Fruit fly (Drosophila melanogaster) whole organism, embryonic: Measurements from ENCODE around the gene CG12115.

Source experiments
- Ada2b ChIP-seq: fragments of 200-800 bp; sonication (Bioruptor generic); IDR thresholded peaks from 2 replicates; pipeline ENCODE4 v1.3.6; 2022; ENCODE audit warnings: missing biosample characterization, missing genetic modification characterization
- BEAF-32 ChIP-seq: fragments of 200-800 bp; sonication (Bioruptor generic); optimal IDR thresholded peaks from 3 replicates; lab custom pipeline; 2017; ENCODE audit warnings: missing biosample characterization, missing genetic modification characterization, mild to moderate bottlenecking, moderate library complexity, missing genetic modification reagents
- CG10462 ChIP-seq: fragments of 200-800 bp; sonication (Bioruptor generic); optimal IDR thresholded peaks from 2 replicates; lab custom pipeline; 2016; ENCODE audit warnings: missing biosample characterization, missing genetic modification characterization
- CG10543 ChIP-seq: fragments of 200-800 bp; sonication (Bioruptor generic); optimal IDR thresholded peaks from 3 replicates; lab custom pipeline; 2017; ENCODE audit warnings: missing biosample characterization, mild to moderate bottlenecking, missing genetic modification characterization, moderate library complexity
- CG10565 ChIP-seq: fragments of 200-800 bp; sonication (Bioruptor generic); optimal IDR thresholded peaks from 3 replicates; lab custom pipeline; 2016; ENCODE audit warnings: missing biosample characterization, mild to moderate bottlenecking, missing genetic modification characterization
- CG10654 ChIP-seq: fragments of 200-800 bp; sonication (Bioruptor generic); optimal IDR thresholded peaks from 2 replicates; lab custom pipeline; 2016; ENCODE audit warnings: missing biosample characterization, missing genetic modification characterization
- CG11093 ChIP-seq: fragments of 200-800 bp; sonication (Bioruptor generic); IDR thresholded peaks from 3 replicates; pipeline ENCODE4 v1.3.6; 2022; ENCODE audit warnings: missing biosample characterization, missing genetic modification characterization
- CG12659 ChIP-seq: fragments of 200-800 bp; sonication (Bioruptor generic); optimal IDR thresholded peaks from 3 replicates; lab custom pipeline; 2017; ENCODE audit warnings: mild to moderate bottlenecking, missing biosample characterization, missing genetic modification reagents, missing genetic modification characterization
- CG16779 ChIP-seq: fragments of 200-800 bp; sonication (Bioruptor generic); IDR thresholded peaks from 2 replicates; pipeline ENCODE4 v1.3.6; 2022; ENCODE audit warnings: missing biosample characterization, missing genetic modification characterization
- CG16813 ChIP-seq: fragments of 200-800 bp; sonication (Bioruptor generic); IDR thresholded peaks from 3 replicates; pipeline ENCODE4 v1.3.6; 2022; ENCODE audit warnings: missing biosample characterization, missing genetic modification characterization; ENCODE audit not compliant: partially characterized antibody
- CG1832 ChIP-seq: fragments of 200-800 bp; sonication (Bioruptor generic); optimal IDR thresholded peaks from 2 replicates; lab custom pipeline; 2017; ENCODE audit warnings: missing biosample characterization, mild to moderate bottlenecking, missing genetic modification characterization, inconsistent platforms
- CG18764 ChIP-seq: fragments of 200-800 bp; sonication (Bioruptor generic); optimal IDR thresholded peaks from 3 replicates; lab custom pipeline; 2016; ENCODE audit warnings: missing biosample characterization, missing genetic modification characterization
- CG2712 ChIP-seq: fragments of 200-800 bp; optimal IDR thresholded peaks from 3 replicates; lab custom pipeline; 2019; ENCODE audit warnings: missing biosample characterization, mild to moderate bottlenecking, missing genetic modification characterization, moderate library complexity
- CG31365 ChIP-seq: fragments of 200-800 bp; sonication (Bioruptor generic); optimal IDR thresholded peaks from 2 replicates; lab custom pipeline; 2018; ENCODE audit warnings: missing biosample characterization, mild to moderate bottlenecking, missing genetic modification characterization
- CG32767 ChIP-seq: fragments of 200-800 bp; sonication (Bioruptor generic); IDR thresholded peaks from 2 replicates; pipeline ENCODE4 v1.3.6; 2022; ENCODE audit warnings: missing biosample characterization, missing genetic modification characterization
- CG34422 ChIP-seq: fragments of 200-800 bp; sonication (Bioruptor generic); IDR thresholded peaks from 3 replicates; pipeline ENCODE4 v1.3.6; 2022; ENCODE audit warnings: missing biosample characterization, missing genetic modification characterization
- CG42726 ChIP-seq: fragments of 200-800 bp; sonication (Bioruptor generic); IDR thresholded peaks from 2 replicates; pipeline ENCODE4 v1.3.6; 2022; ENCODE audit warnings: missing biosample characterization, missing genetic modification characterization; ENCODE audit not compliant: partially characterized antibody
- CG4404 ChIP-seq: fragments of 200-800 bp; sonication (Bioruptor generic); IDR thresholded peaks from 2 replicates; pipeline ENCODE4 v1.3.6; 2022; ENCODE audit warnings: missing biosample characterization, missing genetic modification characterization
- CG4820 ChIP-seq: fragments of 200-800 bp; sonication (Bioruptor generic); optimal IDR thresholded peaks from 3 replicates; lab custom pipeline; 2016; ENCODE audit warnings: missing biosample characterization, missing genetic modification characterization
- CG6654 ChIP-seq: fragments of 200-800 bp; sonication (Bioruptor generic); optimal IDR thresholded peaks from 2 replicates; lab custom pipeline; 2017; ENCODE audit warnings: missing biosample characterization, mild to moderate bottlenecking, missing genetic modification characterization
- CG7271 ChIP-seq: fragments of 200-800 bp; sonication (Bioruptor generic); optimal IDR thresholded peaks from 2 replicates; lab custom pipeline; 2018; ENCODE audit warnings: missing biosample characterization, mild to moderate bottlenecking, missing genetic modification characterization, moderate library complexity
- CG9817 ChIP-seq: fragments of 200-800 bp; sonication (Bioruptor generic); optimal IDR thresholded peaks from 2 replicates; lab custom pipeline; 2018; ENCODE audit warnings: missing biosample characterization, mild to moderate bottlenecking, missing genetic modification characterization, moderate library complexity
- CG9876 ChIP-seq: fragments of 200-800 bp; sonication (Bioruptor generic); optimal IDR thresholded peaks from 2 replicates; lab custom pipeline; 2016; ENCODE audit warnings: missing biosample characterization, missing genetic modification characterization
- Camta ChIP-seq: fragments of 200-800 bp; sonication (Bioruptor generic); optimal IDR thresholded peaks from 2 replicates; lab custom pipeline; 2016; ENCODE audit warnings: missing biosample characterization, missing genetic modification characterization
- D19A ChIP-seq: fragments of 200-800 bp; optimal IDR thresholded peaks from 3 replicates; lab custom pipeline; 2019; ENCODE audit warnings: missing biosample characterization, mild to moderate bottlenecking, missing genetic modification characterization, moderate library complexity
- Dfd ChIP-seq, 2 experiments: fragments of >200 bp; optimal IDR thresholded peaks; 2 replicates each; lab custom pipeline; 2017; ENCODE audit warnings: missing biosample characterization in 2 of 2, missing genetic modification characterization in 2 of 2
- H2.0 ChIP-seq: fragments of 200-800 bp; sonication (Bioruptor generic); IDR thresholded peaks from 2 replicates; pipeline ENCODE4 v1.3.6; 2022; ENCODE audit warnings: missing biosample characterization, missing genetic modification characterization
- Hey ChIP-seq: fragments of 200-800 bp; sonication (Bioruptor generic); optimal IDR thresholded peaks from 3 replicates; lab custom pipeline; 2018; ENCODE audit warnings: missing biosample characterization, mild to moderate bottlenecking, missing genetic modification characterization
- Hr39 ChIP-seq: fragments of >200 bp; optimal IDR thresholded peaks from 2 replicates; lab custom pipeline; 2017
- Mrtf ChIP-seq: fragments of 200-800 bp; sonication (Bioruptor generic); IDR thresholded peaks from 3 replicates; pipeline ENCODE4 v1.3.6; 2022; ENCODE audit warnings: missing biosample characterization, missing genetic modification characterization
- Pdp1 ChIP-seq, 2 experiments: fragments of 200-800 bp; sonication (Bioruptor generic); optimal IDR thresholded peaks; 3 replicates each; lab custom pipeline; 2016; ENCODE audit warnings: missing biosample characterization in 2 of 2, missing genetic modification characterization in 2 of 2, mild to moderate bottlenecking in 1 of 2, moderate library complexity in 1 of 2
- Ssrp ChIP-seq: fragments of 200-800 bp; sonication (Bioruptor generic); optimal IDR thresholded peaks from 2 replicates; lab custom pipeline; 2018; ENCODE audit warnings: missing biosample characterization, mild to moderate bottlenecking, missing genetic modification characterization, moderate library complexity
- Xrp1 ChIP-seq: fragments of 200-800 bp; sonication (Bioruptor generic); IDR thresholded peaks from 2 replicates; pipeline ENCODE4 v1.3.6; 2022; ENCODE audit warnings: missing biosample characterization, missing genetic modification characterization
- ap ChIP-seq: fragments of 200-800 bp; sonication (Bioruptor generic); IDR thresholded peaks from 2 replicates; pipeline ENCODE4 v1.3.6; 2022; ENCODE audit warnings: missing biosample characterization, missing genetic modification characterization
- cwo ChIP-seq: fragments of 200-800 bp; sonication (Bioruptor generic); optimal IDR thresholded peaks from 3 replicates; lab custom pipeline; 2017; ENCODE audit warnings: missing biosample characterization, missing genetic modification characterization, mild to moderate bottlenecking, moderate library complexity, missing genetic modification reagents
- dan ChIP-seq: fragments of 200-800 bp; sonication (Bioruptor generic); IDR thresholded peaks from 2 replicates; pipeline ENCODE4 v1.3.6; 2022; ENCODE audit warnings: missing biosample characterization, missing genetic modification characterization
- fd102C ChIP-seq: fragments of 200-800 bp; sonication (Bioruptor generic); optimal IDR thresholded peaks from 2 replicates; lab custom pipeline; 2018; ENCODE audit warnings: missing biosample characterization, mild to moderate bottlenecking, missing genetic modification characterization, moderate library complexity
- ind ChIP-seq: fragments of 200-800 bp; sonication (Bioruptor generic); optimal IDR thresholded peaks from 3 replicates; lab custom pipeline; 2016; ENCODE audit warnings: missing biosample characterization, missing genetic modification characterization
- kah ChIP-seq: fragments of 200-800 bp; sonication (Bioruptor generic); optimal IDR thresholded peaks from 2 replicates; lab custom pipeline; 2018; ENCODE audit warnings: missing biosample characterization, mild to moderate bottlenecking, missing genetic modification characterization
- maf-S ChIP-seq: fragments of 200-800 bp; sonication (Bioruptor generic); optimal IDR thresholded peaks from 2 replicates; lab custom pipeline; 2016; ENCODE audit warnings: missing biosample characterization, missing genetic modification characterization
- nmo ChIP-seq: fragments of 200-800 bp; sonication (Bioruptor generic); optimal IDR thresholded peaks from 2 replicates; lab custom pipeline; 2018; ENCODE audit warnings: missing biosample characterization, mild to moderate bottlenecking, missing genetic modification characterization, moderate library complexity
- org-1 ChIP-seq: fragments of 200-800 bp; sonication (Bioruptor generic); optimal IDR thresholded peaks from 2 replicates; lab custom pipeline; 2017; ENCODE audit warnings: missing biosample characterization, missing genetic modification characterization
- rib ChIP-seq: fragments of 200-800 bp; sonication (Bioruptor generic); IDR thresholded peaks from 2 replicates; pipeline ENCODE4 v1.3.6; 2022; ENCODE audit warnings: missing biosample characterization, missing genetic modification characterization
- sc ChIP-seq, 3 experiments: fragments of >200 bp in 2 of 3; fragments of 200-800 bp in 1 of 3; sonication (Bioruptor generic) in 1 of 3; optimal IDR thresholded peaks; 2 replicates in 2 of 3; 3 replicates in 1 of 3; lab custom pipeline; 2017; ENCODE audit warnings: mild to moderate bottlenecking in 1 of 3, missing biosample characterization in 1 of 3, missing genetic modification characterization in 1 of 3, missing genetic modification reagents in 1 of 3
- scrt ChIP-seq: fragments of 200-800 bp; sonication (Bioruptor generic); optimal IDR thresholded peaks from 2 replicates; lab custom pipeline; 2018; ENCODE audit warnings: missing biosample characterization, mild to moderate bottlenecking, missing genetic modification characterization, moderate library complexity
- sens-2 ChIP-seq: fragments of 200-800 bp; sonication (Bioruptor generic); IDR thresholded peaks from 2 replicates; pipeline ENCODE4 v1.3.6; 2022; ENCODE audit warnings: missing biosample characterization, missing genetic modification characterization
- shn ChIP-seq: fragments of 200-800 bp; sonication (Bioruptor generic); optimal IDR thresholded peaks from 3 replicates; lab custom pipeline; 2016; ENCODE audit warnings: missing biosample characterization, missing genetic modification characterization
- sima ChIP-seq: fragments of 200-800 bp; sonication (Bioruptor generic); optimal IDR thresholded peaks from 2 replicates; lab custom pipeline; 2016; ENCODE audit warnings: missing biosample characterization, missing genetic modification characterization
- tio ChIP-seq: fragments of 200-800 bp; sonication (Bioruptor generic); optimal IDR thresholded peaks from 2 replicates; lab custom pipeline; 2017; ENCODE audit warnings: missing biosample characterization, missing genetic modification characterization, inconsistent platforms
- toy ChIP-seq: fragments of 200-800 bp; sonication (Bioruptor generic); IDR thresholded peaks from 2 replicates; pipeline ENCODE4 v1.3.6; 2022; ENCODE audit warnings: missing biosample characterization, missing genetic modification characterization
- unpg ChIP-seq: fragments of 200-800 bp; sonication (Bioruptor generic); optimal IDR thresholded peaks from 3 replicates; lab custom pipeline; 2018; ENCODE audit warnings: missing biosample characterization, mild to moderate bottlenecking, missing genetic modification characterization, moderate library complexity
- z ChIP-seq: fragments of 200-800 bp; sonication (Bioruptor generic); IDR thresholded peaks from 3 replicates; pipeline ENCODE4 v1.3.6; 2022; ENCODE audit warnings: missing biosample characterization, missing genetic modification characterization

CG12115 gene

DNA sequence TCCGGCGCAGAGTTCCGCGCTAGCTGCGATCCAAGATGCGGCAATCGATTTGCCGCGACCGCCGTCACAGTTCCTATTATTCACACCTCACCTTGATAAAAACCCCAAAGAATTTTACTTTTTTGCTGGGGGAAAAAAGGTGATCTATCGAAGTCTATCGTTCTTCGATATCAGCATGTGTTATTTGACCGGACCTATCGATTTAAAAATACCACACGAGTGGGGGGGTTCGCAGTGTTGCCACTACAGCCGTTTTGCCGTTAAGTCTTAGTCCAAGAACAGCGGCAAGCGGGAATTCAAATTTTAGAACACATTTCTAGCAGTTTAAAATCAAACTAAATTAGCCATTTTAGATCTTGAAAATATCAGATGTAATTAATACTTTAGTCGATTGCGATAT lies 41.8 kb upstream of the CG12115 start, which contains the start of gene CG12121 (continued):
- TF ChIP-seq maf-S (GFP tag; lab: Kevin White, UChicago) (no peak), CG1832 (GFP tag; lab: Kevin White, UChicago) (no peak), CG10462 (GFP tag; lab: Kevin White, UChicago) (no peak), D19A (no peak), rib (GFP tag; lab: Robert Waterston, UW) (no peak), CG9876 (GFP tag; lab: Kevin White, UChicago) (no peak), CG2712 (tag; lab: Kevin White, UChicago) (no peak), Hr39 (lab: Kevin White, UChicago) (no peak), CG32767 (GFP tag; lab: Robert Waterston, UW) (no peak), scrt (no peak), CG42726 (0 out of 2 replicates have a peak, but pooled peaks have one; percentile 8), nmo (GFP tag; lab: Kevin White, UChicago) (no peak), sima (GFP tag; lab: Kevin White, UChicago) (no peak), CG11093 (no peak), CG6654 (GFP tag; lab: Kevin White, UChicago) (no peak), Ssrp (tag; lab: Kevin White, UChicago) (no peak), cwo (no peak), CG10543 (GFP tag; lab: Kevin White, UChicago) (no peak), sens-2 (no peak), CG12659 (GFP tag; lab: Kevin White, UChicago) (peak; percentile 11), tio (GFP tag; lab: Kevin White, UChicago) (no peak), unpg (GFP tag; lab: Kevin White, UChicago) (no peak), Camta (GFP tag; lab: Kevin White, UChicago) (no peak), CG4820 (GFP tag; lab: Kevin White, UChicago) (no peak), CG16813 (GFP tag; lab: Robert Waterston, UW) (peak; percentile 59), CG16779 (no peak), Pdp1 (GFP tag; optimal IDR thresholded peaks at IDR 0.05; lab: Kevin White, UChicago) (no peak), Mrtf (GFP tag; lab: Robert Waterston, UW) (no peak), ind (GFP tag; lab: Kevin White, UChicago) (no peak), Dfd (GFP tag; optimal IDR thresholded peaks at IDR 0.05; lab: Kevin White, UChicago) (no peak), H2.0 (GFP tag; lab: Robert Waterston, UW) (no peak), org-1 (no peak), BEAF-32 (GFP tag; lab: Kevin White, UChicago) (peak; percentile 66), CG7271 (tag; lab: Kevin White, UChicago) (no peak), CG34422 (GFP tag; lab: Robert Waterston, UW) (no peak), Hey (tag; lab: Kevin White, UChicago) (no peak), ap (GFP tag; lab: Robert Waterston, UW) (no peak), fd102C (GFP tag; lab: Kevin White, UChicago) (no peak), toy (GFP tag; lab: Robert Waterston, UW) (no peak), Ada2b (GFP tag; lab: Robert Waterston, UW) (no peak), z (GFP tag; lab: Robert Waterston, UW) (no peak), CG18764 (GFP tag; lab: Kevin White, UChicago) (no peak), sc (optimal IDR thresholded peaks at IDR 0.05; lab: Kevin White, UChicago) (no peak), sc (GFP tag; optimal IDR thresholded peaks at IDR 0.05; lab: Kevin White, UChicago) (no peak), CG10654 (GFP tag; lab: Kevin White, UChicago) (no peak), Xrp1 (GFP tag; lab: Robert Waterston, UW) (no peak), kah (GFP tag; lab: Kevin White, UChicago) (no peak), shn (GFP tag; lab: Kevin White, UChicago) (no peak), CG10565 (GFP tag; lab: Kevin White, UChicago) (no peak), dan (GFP tag; lab: Robert Waterston, UW) (no peak), CG4404 (no peak), CG31365 (tag; lab: Kevin White, UChicago) (no peak), CG9817 (tag; lab: Kevin White, UChicago) (no peak)
